Worm (Caenorhabditis elegans): Measurements from ENCODE around the gene somi-1.

somi-1 gene

DNA sequence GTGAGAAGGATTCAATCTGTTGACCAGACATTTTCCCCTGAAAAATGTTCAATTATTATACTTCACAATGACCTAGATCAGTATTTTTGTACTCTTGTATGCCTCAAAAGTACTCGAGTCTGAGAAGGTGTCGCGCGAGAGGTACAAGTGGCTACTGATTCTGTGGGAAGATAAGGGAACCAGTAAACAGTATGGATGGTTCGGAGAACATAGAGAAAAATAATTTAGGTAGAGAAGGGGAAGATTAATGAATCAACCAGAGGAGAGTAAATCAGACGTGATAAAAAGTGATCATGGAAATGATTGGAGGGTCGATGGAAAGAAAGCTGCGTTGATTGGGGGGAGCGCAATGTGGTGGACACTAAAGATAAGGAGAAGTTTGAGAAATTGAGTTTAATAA lies 1.7 kb downstream of the somi-1 start (continued):
- TF ChIP-seq ztf-4 (tag; optimal IDR thresholded peaks at IDR 0.05): no peak
- TF ChIP-seq elt-3 (tag; optimal IDR thresholded peaks at IDR 0.05): peak in 4 of 6 experiments; percentile 33 to 71 (median 52)
- 0 out of 2 replicates have a peak, but pooled peaks have one; percentile 15 for TF ChIP-seq nhr-19 (GFP tag; conservative IDR thresholded peaks at IDR 0.05)
- no peak for TF ChIP-seq unc-98 (GFP tag; IDR thresholded peaks at IDR 0.05)
- no peak for TF ChIP-seq ceh-63 (GFP tag; optimal IDR thresholded peaks at IDR 0.05)
- no peak for TF ChIP-seq sup-37 (GFP tag; optimal IDR thresholded peaks at IDR 0.05)
- TF ChIP-seq xbp-1 (tag; optimal IDR thresholded peaks at IDR 0.05): no peak
- no peak for TF ChIP-seq alr-1 (tag; optimal IDR thresholded peaks at IDR 0.05; ENCODE audit: borderline replicate concordance)
- no peak for TF ChIP-seq C04F5.9 (tag; optimal IDR thresholded peaks at IDR 0.05)
- TF ChIP-seq pag-3 (tag; optimal IDR thresholded peaks at IDR 0.05; ENCODE audit: borderline replicate concordance, insufficient read depth): no peak
- no peak for TF ChIP-seq mdl-1 (tag; optimal IDR thresholded peaks at IDR 0.05)
- TF ChIP-seq fos-1 (tag; optimal IDR thresholded peaks at IDR 0.05): no peak
- peak in 1 of 2 experiments; percentile 7 for TF ChIP-seq lin-35 (GFP tag; optimal IDR thresholded peaks at IDR 0.05)
- TF ChIP-seq C34B4.2 (tag; optimal IDR thresholded peaks at IDR 0.05): no peak
- no peak for TF ChIP-seq zip-4 (GFP tag; optimal IDR thresholded peaks at IDR 0.05)
- TF ChIP-seq efl-1 (optimal IDR thresholded peaks at IDR 0.05): no peak
- TF ChIP-seq efl-1 (GFP tag; optimal IDR thresholded peaks at IDR 0.05 in 1 of 2): no peak
- no peak for TF ChIP-seq efl-3 (GFP tag; optimal IDR thresholded peaks at IDR 0.05)
- TF ChIP-seq lsy-2 (tag; optimal IDR thresholded peaks at IDR 0.05): peak in 1 of 2 experiments; percentile 46
- no peak for TF ChIP-seq zag-1 (tag; optimal IDR thresholded peaks at IDR 0.05)
- no peak for TF ChIP-seq fkh-10 (GFP tag; optimal IDR thresholded peaks at IDR 0.05)
- TF ChIP-seq nhr-11 (tag; optimal IDR thresholded peaks at IDR 0.05): no peak
- no peak for TF ChIP-seq ztf-11 (tag; optimal IDR thresholded peaks at IDR 0.05)

- TF ChIP-seq ceh-82 (tag; optimal IDR thresholded peaks at IDR 0.05): no peak
- no peak for TF ChIP-seq lsy-2 (tag; optimal IDR thresholded peaks at IDR 0.05)
- no peak for TF ChIP-seq zip-4 (GFP tag; optimal IDR thresholded peaks at IDR 0.05)
- TF ChIP-seq nhr-28 (tag; optimal IDR thresholded peaks at IDR 0.05): no peak
- TF ChIP-seq isw-1 (GFP tag; IDR thresholded peaks at IDR 0.05): no peak
- no peak for TF ChIP-seq xbp-1 (tag; optimal IDR thresholded peaks at IDR 0.05)
- TF ChIP-seq nhr-11 (tag; optimal IDR thresholded peaks at IDR 0.05): no peak
- no peak for TF ChIP-seq lin-39 (tag; optimal IDR thresholded peaks at IDR 0.05)
- no peak for TF ChIP-seq lin-35 (GFP tag; optimal IDR thresholded peaks at IDR 0.05)
- no peak for TF ChIP-seq C16A3.4 (tag; optimal IDR thresholded peaks at IDR 0.05)
- no peak for TF ChIP-seq snpc-4 (tag; optimal IDR thresholded peaks at IDR 0.05)
Measured at ce11 chrV:13388961-13389360, 2.2 kb downstream of the somi-1 start.

DNA sequence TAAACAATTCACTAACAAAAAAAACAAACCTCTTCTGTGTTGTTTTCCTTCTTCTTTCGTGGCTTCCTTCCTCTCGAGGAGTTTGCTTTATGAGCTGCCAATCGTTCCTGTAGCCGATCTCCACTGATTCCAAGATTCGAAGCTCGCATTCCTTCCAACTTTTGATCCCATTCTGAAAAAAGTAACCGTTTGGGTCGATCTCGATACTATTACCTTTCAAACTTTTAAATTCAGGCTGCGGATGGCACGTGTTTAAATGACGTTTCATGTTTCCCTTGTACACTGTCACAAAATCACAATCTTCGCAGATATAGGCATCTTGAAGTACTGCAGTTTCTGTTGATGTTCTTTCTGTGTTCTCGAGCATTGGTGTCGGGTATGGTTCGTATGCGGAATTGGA lies 3.7 kb downstream of the somi-1 start:
- TF ChIP-seq dsc-1 (tag; optimal IDR thresholded peaks at IDR 0.05) (no peak), egl-27 (tag; optimal IDR thresholded peaks at IDR 0.05) (no peak), mep-1 (tag; optimal IDR thresholded peaks at IDR 0.05) (no peak), nhr-20 (tag; optimal IDR thresholded peaks at IDR 0.05) (no peak), mef-2 (tag; optimal IDR thresholded peaks at IDR 0.05) (no peak), ceh-88 (GFP tag; IDR thresholded peaks at IDR 0.05) (no peak), lin-14 (GFP tag; optimal IDR thresholded peaks at IDR 0.05) (no peak), ceh-8 (GFP tag; optimal IDR thresholded peaks at IDR 0.05) (no peak), ama-1 (optimal IDR thresholded peaks at IDR 0.05) (no peak), nhr-76 (tag; optimal IDR thresholded peaks at IDR 0.05) (no peak), sptf-1 (tag; optimal IDR thresholded peaks at IDR 0.05) (no peak), mdl-1 (tag; optimal IDR thresholded peaks at IDR 0.05) (no peak), rnt-1 (tag; optimal IDR thresholded peaks at IDR 0.05) (no peak), swsn-7 (tag; optimal IDR thresholded peaks at IDR 0.05) (no peak)

Data from whole organism, L1 larva.